Fruit fly (Drosophila melanogaster) whole organism, embryonic: ENCODE results near the gene CtsF.

Experiments
- Atf6 ChIP-seq: fragments of 200-800 bp; sonication (Bioruptor generic); IDR thresholded peaks from 2 replicates; pipeline ENCODE4 v1.3.6; 2022; ENCODE audit warnings: missing biosample characterization, missing genetic modification characterization
- Awh ChIP-seq: fragments of 200-800 bp; sonication (Bioruptor generic); IDR thresholded peaks from 2 replicates; pipeline ENCODE4, ENCODE4 v1.3.6; 2022; ENCODE audit warnings: missing biosample characterization, missing genetic modification characterization
- Blimp-1 ChIP-seq: fragments of 200-800 bp; sonication (Bioruptor generic); optimal IDR thresholded peaks from 3 replicates; lab custom pipeline; 2018; ENCODE audit warnings: missing biosample characterization, missing genetic modification characterization, mild to moderate bottlenecking, moderate library complexity, missing genetic modification reagents
- CG10209 ChIP-seq: fragments of 200-800 bp; sonication (Bioruptor generic); optimal IDR thresholded peaks from 3 replicates; lab custom pipeline; 2017; ENCODE audit warnings: missing biosample characterization, mild to moderate bottlenecking, missing genetic modification characterization, missing genetic modification reagents
- CG10267 ChIP-seq: fragments of 200-800 bp; sonication (Bioruptor generic); optimal IDR thresholded peaks from 2 replicates; lab custom pipeline; 2018; ENCODE audit warnings: missing biosample characterization, mild to moderate bottlenecking, missing genetic modification characterization, moderate library complexity
- CG11093 ChIP-seq: fragments of 200-800 bp; sonication (Bioruptor generic); IDR thresholded peaks from 3 replicates; pipeline ENCODE4 v1.3.6; 2022; ENCODE audit warnings: missing biosample characterization, missing genetic modification characterization
- CG12391 ChIP-seq: fragments of 200-800 bp; sonication (Bioruptor generic); optimal IDR thresholded peaks from 3 replicates; lab custom pipeline; 2018; ENCODE audit warnings: missing biosample characterization, mild to moderate bottlenecking, missing genetic modification characterization, moderate library complexity
- CG17359 ChIP-seq: fragments of 200-800 bp; sonication (Bioruptor generic); optimal IDR thresholded peaks from 3 replicates; lab custom pipeline; 2018; ENCODE audit warnings: missing biosample characterization, mild to moderate bottlenecking, missing genetic modification characterization, moderate library complexity
- CG18262 ChIP-seq: fragments of 200-800 bp; optimal IDR thresholded peaks from 3 replicates; lab custom pipeline; 2019; ENCODE audit warnings: missing biosample characterization, mild to moderate bottlenecking, missing genetic modification characterization, moderate library complexity
- CG2678 ChIP-seq: fragments of 200-800 bp; sonication (Bioruptor generic); optimal IDR thresholded peaks from 3 replicates; lab custom pipeline; 2019; ENCODE audit warnings: missing biosample characterization, mild to moderate bottlenecking, missing genetic modification characterization, moderate library complexity
- CG32772 ChIP-seq: fragments of 200-800 bp; sonication (Bioruptor generic); IDR thresholded peaks from 2 replicates; pipeline ENCODE4 v1.3.6; 2022; ENCODE audit warnings: missing biosample characterization, missing genetic modification characterization
- CG34376 ChIP-seq: fragments of 200-800 bp; sonication (Bioruptor generic); optimal IDR thresholded peaks from 2 replicates; lab custom pipeline; 2018; ENCODE audit warnings: missing biosample characterization, mild to moderate bottlenecking, missing genetic modification characterization
- CG34422 ChIP-seq: fragments of 200-800 bp; sonication (Bioruptor generic); IDR thresholded peaks from 3 replicates; pipeline ENCODE4 v1.3.6; 2022; ENCODE audit warnings: missing biosample characterization, missing genetic modification characterization
- CG4820 ChIP-seq: fragments of 200-800 bp; sonication (Bioruptor generic); optimal IDR thresholded peaks from 3 replicates; lab custom pipeline; 2016; ENCODE audit warnings: missing biosample characterization, missing genetic modification characterization
- CG8388 ChIP-seq: fragments of 200-800 bp; sonication (Bioruptor generic); optimal IDR thresholded peaks from 2 replicates; lab custom pipeline; 2019; ENCODE audit warnings: missing biosample characterization, mild to moderate bottlenecking, missing genetic modification characterization, moderate library complexity
- CHES-1-like ChIP-seq: fragments of 200-800 bp; sonication (Bioruptor generic); optimal IDR thresholded peaks from 2 replicates; lab custom pipeline; 2016; ENCODE audit warnings: missing biosample characterization, missing genetic modification characterization
- Camta ChIP-seq: fragments of 200-800 bp; sonication (Bioruptor generic); optimal IDR thresholded peaks from 2 replicates; lab custom pipeline; 2016; ENCODE audit warnings: missing biosample characterization, missing genetic modification characterization
- Ets97D ChIP-seq: fragments of 200-800 bp; sonication (Bioruptor generic); optimal IDR thresholded peaks from 3 replicates; lab custom pipeline; 2016; ENCODE audit warnings: missing biosample characterization, missing genetic modification characterization
- HmgZ ChIP-seq: fragments of 200-800 bp; sonication (Bioruptor generic); optimal IDR thresholded peaks from 2 replicates; lab custom pipeline; 2018; ENCODE audit warnings: missing biosample characterization, mild to moderate bottlenecking, missing genetic modification characterization
- Lhr ChIP-seq: fragments of 200-800 bp; sonication (Bioruptor generic); optimal IDR thresholded peaks from 3 replicates; lab custom pipeline; 2017; ENCODE audit warnings: mild to moderate bottlenecking, missing biosample characterization, missing genetic modification reagents, missing genetic modification characterization
- Med ChIP-seq: fragments of 200-800 bp; sonication (Bioruptor generic); peaks from one replicate; lab custom pipeline; 2016; ENCODE audit warnings: missing biosample characterization, missing genetic modification characterization, mild to moderate bottlenecking, inconsistent platforms, moderate library complexity
- Mrtf ChIP-seq: fragments of 200-800 bp; sonication (Bioruptor generic); IDR thresholded peaks from 3 replicates; pipeline ENCODE4 v1.3.6; 2022; ENCODE audit warnings: missing biosample characterization, missing genetic modification characterization
- NfI ChIP-seq: fragments of 200-800 bp; sonication (Bioruptor generic); optimal IDR thresholded peaks from 3 replicates; lab custom pipeline; 2018; ENCODE audit warnings: missing biosample characterization, mild to moderate bottlenecking, missing genetic modification characterization, moderate library complexity
- Oaz ChIP-seq: fragments of 200-800 bp; sonication (Bioruptor generic); IDR thresholded peaks from 2 replicates; pipeline ENCODE4 v1.3.6; 2022; ENCODE audit warnings: missing biosample characterization, missing genetic modification characterization
- Oli ChIP-seq: fragments of 200-800 bp; sonication (Bioruptor generic); optimal IDR thresholded peaks from 2 replicates; lab custom pipeline; 2018; ENCODE audit warnings: missing biosample characterization, mild to moderate bottlenecking, missing genetic modification characterization, moderate library complexity
- Six4 ChIP-seq: fragments of 200-800 bp; sonication (Bioruptor generic); optimal IDR thresholded peaks from 2 replicates; lab custom pipeline; 2016; ENCODE audit warnings: missing biosample characterization, missing genetic modification characterization
- az2 ChIP-seq: fragments of 200-800 bp; sonication (Bioruptor generic); optimal IDR thresholded peaks from 3 replicates; lab custom pipeline; 2016; ENCODE audit warnings: missing biosample characterization, missing genetic modification characterization
- bcd ChIP-seq: fragments of 200-800 bp; sonication (Bioruptor generic); optimal IDR thresholded peaks from 2 replicates; lab custom pipeline; 2017; ENCODE audit warnings: missing biosample characterization, mild to moderate bottlenecking, missing genetic modification characterization
- corto ChIP-seq: fragments of 200-800 bp; sonication (Bioruptor generic); optimal IDR thresholded peaks from 2 replicates; lab custom pipeline; 2016; ENCODE audit warnings: missing biosample characterization, mild to moderate bottlenecking, missing genetic modification characterization, moderate library complexity
- dan ChIP-seq: fragments of 200-800 bp; sonication (Bioruptor generic); IDR thresholded peaks from 2 replicates; pipeline ENCODE4 v1.3.6; 2022; ENCODE audit warnings: missing biosample characterization, missing genetic modification characterization
- ewg ChIP-seq: fragments of 200-800 bp; sonication (Bioruptor generic); optimal IDR thresholded peaks from 3 replicates; lab custom pipeline; 2017; ENCODE audit warnings: mild to moderate bottlenecking, missing biosample characterization, missing genetic modification reagents, missing genetic modification characterization
- gcm ChIP-seq: fragments of 200-800 bp; sonication (Bioruptor generic); optimal IDR thresholded peaks from 2 replicates; lab custom pipeline; 2019; ENCODE audit warnings: missing biosample characterization, mild to moderate bottlenecking, missing genetic modification characterization, moderate library complexity
- ind ChIP-seq: fragments of 200-800 bp; sonication (Bioruptor generic); optimal IDR thresholded peaks from 3 replicates; lab custom pipeline; 2016; ENCODE audit warnings: missing biosample characterization, missing genetic modification characterization
- jumu ChIP-seq: fragments of 200-800 bp; sonication (Bioruptor generic); optimal IDR thresholded peaks from 3 replicates; lab custom pipeline; 2016; ENCODE audit warnings: missing biosample characterization, missing genetic modification characterization
- kni ChIP-seq: fragments of 200-800 bp; sonication (Bioruptor generic); optimal IDR thresholded peaks from 3 replicates; lab custom pipeline; 2017; ENCODE audit warnings: mild to moderate bottlenecking, missing biosample characterization, missing genetic modification reagents, missing genetic modification characterization
- odd ChIP-seq: fragments of 200-800 bp; sonication (Bioruptor generic); optimal IDR thresholded peaks from 2 replicates; lab custom pipeline; 2017; ENCODE audit warnings: missing biosample characterization, mild to moderate bottlenecking, missing genetic modification characterization
- pan ChIP-seq, 4 experiments: fragments of >200 bp in 3 of 4; fragments of 200-800 bp in 1 of 4; sonication (Bioruptor generic) in 1 of 4; optimal IDR thresholded peaks in 3 of 4; IDR thresholded peaks in 1 of 4; 2 replicates each; pipeline versions ENCODE4 v1.3.6 to Lab custom; 2017 to 2022; ENCODE audit warnings: missing biosample characterization in 2 of 4, missing genetic modification characterization in 2 of 4, mixed read lengths in 1 of 4
- peb ChIP-seq: fragments of 200-800 bp; sonication (Bioruptor generic); IDR thresholded peaks from 2 replicates; pipeline ENCODE4 v1.3.6; 2022; ENCODE audit warnings: missing biosample characterization, missing genetic modification characterization
- phol ChIP-seq: fragments of 200-800 bp; sonication (Bioruptor generic); optimal IDR thresholded peaks from 3 replicates; lab custom pipeline; 2018; ENCODE audit warnings: missing biosample characterization, mild to moderate bottlenecking, missing genetic modification characterization, moderate library complexity
- prd ChIP-seq, 3 experiments: fragments of >200 bp in 2 of 3; fragments of 200-800 bp in 1 of 3; sonication (Bioruptor generic) in 1 of 3; optimal IDR thresholded peaks in 2 of 3; IDR thresholded peaks in 1 of 3; 2 replicates in 2 of 3; 3 replicates in 1 of 3; pipeline versions ENCODE4 v1.3.6 to Lab custom; 2017 to 2022; ENCODE audit warnings: missing biosample characterization in 1 of 3, missing genetic modification characterization in 1 of 3
- pum ChIP-seq: fragments of 200-800 bp; sonication (Bioruptor generic); optimal IDR thresholded peaks from 2 replicates; lab custom pipeline; 2016; ENCODE audit warnings: missing biosample characterization, missing genetic modification characterization
- sc ChIP-seq, 3 experiments: fragments of >200 bp in 2 of 3; fragments of 200-800 bp in 1 of 3; sonication (Bioruptor generic) in 1 of 3; optimal IDR thresholded peaks; 2 replicates in 2 of 3; 3 replicates in 1 of 3; lab custom pipeline; 2017; ENCODE audit warnings: mild to moderate bottlenecking in 1 of 3, missing biosample characterization in 1 of 3, missing genetic modification characterization in 1 of 3, missing genetic modification reagents in 1 of 3
- sqz ChIP-seq: fragments of 200-800 bp; sonication (Bioruptor generic); optimal IDR thresholded peaks from 3 replicates; lab custom pipeline; 2018; ENCODE audit warnings: missing biosample characterization, mild to moderate bottlenecking, missing genetic modification characterization
- sr ChIP-seq: fragments of 200-800 bp; sonication (Bioruptor generic); IDR thresholded peaks from 3 replicates; pipeline ENCODE4 v1.3.6; 2022; ENCODE audit warnings: missing biosample characterization, missing genetic modification characterization
- ttk ChIP-seq: fragments of 200-800 bp; sonication (Bioruptor generic); IDR thresholded peaks from 2 replicates; pipeline ENCODE4 v2.1.2; 2022; ENCODE audit warnings: missing biosample characterization, missing genetic modification characterization
- tup ChIP-seq: fragments of 200-800 bp; sonication (Bioruptor generic); optimal IDR thresholded peaks from 2 replicates; lab custom pipeline; 2016; ENCODE audit warnings: missing biosample characterization, mild to moderate bottlenecking, missing genetic modification characterization, moderate library complexity
- unpg ChIP-seq: fragments of 200-800 bp; sonication (Bioruptor generic); optimal IDR thresholded peaks from 3 replicates; lab custom pipeline; 2018; ENCODE audit warnings: missing biosample characterization, mild to moderate bottlenecking, missing genetic modification characterization, moderate library complexity
- zfh1 ChIP-seq: fragments of 200-800 bp; sonication (Bioruptor generic); IDR thresholded peaks from 3 replicates; pipeline ENCODE4 v1.3.6; 2022; ENCODE audit warnings: missing biosample characterization, missing genetic modification characterization

Gene CtsF

DNA sequence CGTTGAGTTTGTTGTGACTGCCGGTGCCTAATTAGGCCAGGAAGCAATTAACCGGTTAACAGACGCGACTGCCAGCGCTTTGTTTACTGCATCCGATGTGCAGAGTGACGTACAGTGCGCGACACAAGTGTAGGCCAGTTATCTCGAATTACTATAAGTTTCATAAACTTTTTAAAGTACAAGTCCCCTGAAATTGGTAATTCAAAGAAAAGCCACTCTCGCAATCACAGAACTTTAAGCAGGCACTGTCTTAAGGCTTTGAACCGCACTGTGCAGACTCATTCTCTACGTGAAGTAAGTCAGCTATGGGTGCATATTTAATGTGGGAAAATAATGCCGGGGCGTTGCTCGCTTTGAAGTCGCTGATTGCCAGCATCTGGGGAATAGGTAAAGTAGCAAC, 42.1 kb downstream of the CtsF start (continued):
- TF ChIP-seq CG2678 (tag; lab: Kevin White, UChicago) (peak; percentile 47), Six4 (peak; percentile 25), prd (optimal IDR thresholded peaks at IDR 0.05; lab: Kevin White, UChicago) (no peak), prd (GFP tag; IDR thresholded peaks at IDR 0.05; lab: Robert Waterston, UW) (peak; percentile 68; the same call in 1 of the 3 replicates), ttk (GFP tag; lab: Robert Waterston, UW) (peak; percentile 56), Lhr (GFP tag; lab: Kevin White, UChicago) (peak; percentile 3), CG34376 (no peak), corto (GFP tag; lab: Kevin White, UChicago) (no peak), CG32772 (GFP tag; lab: Robert Waterston, UW) (peak; percentile 41; the same call in 1 of the 2 replicates), Med (GFP tag; lab: Kevin White, UChicago) (peak; percentile 86), Atf6 (GFP tag; lab: Robert Waterston, UW) (no peak), pum (GFP tag; lab: Kevin White, UChicago) (peak; percentile 32), unpg (peak; percentile 54), CG34422 (GFP tag; lab: Robert Waterston, UW) (no peak), CHES-1-like (GFP tag; lab: Kevin White, UChicago) (no peak), Oaz (0 out of 2 replicates have a peak, but pooled peaks have one; percentile 17), CG10267 (tag; lab: Kevin White, UChicago) (peak; percentile 19), sr (GFP tag; lab: Robert Waterston, UW) (peak; percentile 41; the same call in 1 of the 3 replicates), peb (GFP tag; lab: Robert Waterston, UW) (0 out of 2 replicates have a peak, but pooled peaks have one; percentile 9), jumu (GFP tag; lab: Kevin White, UChicago) (peak; percentile 29), phol (tag; lab: Kevin White, UChicago) (peak; percentile 60), CG10209 (peak; percentile 33), zfh1 (GFP tag; lab: Robert Waterston, UW) (peak; percentile 58; the same call in 1 of the 3 replicates), CG17359 (tag; lab: Kevin White, UChicago) (peak; percentile 66), Blimp-1 (GFP tag; lab: Kevin White, UChicago) (peak; percentile 61), CG11093 (0 out of 3 replicates have a peak, but pooled peaks have one; percentile 11), CG12391 (tag; lab: Kevin White, UChicago) (peak; percentile 40), sc (optimal IDR thresholded peaks at IDR 0.05; lab: Kevin White, UChicago) (no peak), sc (GFP tag; optimal IDR thresholded peaks at IDR 0.05; lab: Kevin White, UChicago) (peak; percentile 38), HmgZ (tag; lab: Kevin White, UChicago) (no peak), dan (GFP tag; lab: Robert Waterston, UW) (no peak), Oli (tag; lab: Kevin White, UChicago) (peak; percentile 58), CG4820 (peak; percentile 44), ind (GFP tag; lab: Kevin White, UChicago) (peak; percentile 21), kni (GFP tag; lab: Kevin White, UChicago) (no peak), tup (GFP tag; lab: Kevin White, UChicago) (no peak), CG8388 (GFP tag; lab: Kevin White, UChicago) (peak; percentile 66), CG18262 (peak; percentile 60), az2 (GFP tag; lab: Kevin White, UChicago) (peak; percentile 35), bcd (peak; percentile 20), ewg (peak; percentile 28), Awh (GFP tag; lab: Robert Waterston, UW) (peak; percentile 66), NfI (GFP tag; lab: Kevin White, UChicago) (peak; percentile 29), pan (optimal IDR thresholded peaks at IDR 0.05; lab: Kevin White, UChicago) (no peak), pan (GFP tag; optimal IDR thresholded peaks at IDR 0.05 in 1 of 2, IDR thresholded peaks at IDR 0.05 in 1 of 2) (peak in 1 of 2 experiments; percentile 39), sqz (GFP tag; lab: Kevin White, UChicago) (no peak), gcm (GFP tag; lab: Kevin White, UChicago) (peak; percentile 7), Camta (GFP tag; lab: Kevin White, UChicago) (peak; percentile 6), Mrtf (GFP tag; lab: Robert Waterston, UW) (0 out of 3 replicates have a peak, but pooled peaks have one; percentile 41), Ets97D (no peak), odd (GFP tag; lab: Kevin White, UChicago) (no peak)
